Fruit fly (Drosophila melanogaster): ENCODE data around the gene betaTub97EF.

The betaTub97EF gene

dm6 chr3R:27988189-27988588, at the start of gene betaTub97EF:
TSS of gene betaTub97EF (minus strand) at chr3R:27988384.
- TF ChIP-seq CG12605 (GFP tag; IDR thresholded peaks at IDR 0.05) = peak; percentile 51
- no peak for TF ChIP-seq CG14655 (GFP tag; optimal IDR thresholded peaks at IDR 0.05)
- TF ChIP-seq CG34367 (tag; optimal IDR thresholded peaks at IDR 0.05) = no peak
- TF ChIP-seq CG4496 (GFP tag; IDR thresholded peaks at IDR 0.05) = peak; percentile 76
- peak; percentile 12 for TF ChIP-seq CG15710 (tag; optimal IDR thresholded peaks at IDR 0.05)
- TF ChIP-seq rn (GFP tag; IDR thresholded peaks at IDR 0.05) = no peak
- peak; percentile 45 for TF ChIP-seq CG32121 (GFP tag; IDR thresholded peaks at IDR 0.05)
- no peak for TF ChIP-seq gl (tag; optimal IDR thresholded peaks at IDR 0.05)
- no peak; the same call in 1 of the 2 replicates for TF ChIP-seq Ets98B (GFP tag; IDR thresholded peaks at IDR 0.05)
- TF ChIP-seq D1 (tag; optimal IDR thresholded peaks at IDR 0.05) = no peak
- no peak for TF ChIP-seq CG10348 (GFP tag; IDR thresholded peaks at IDR 0.05)
- no peak for TF ChIP-seq EcR (GFP tag; optimal IDR thresholded peaks at IDR 0.05)

dm6 chr3R:28026315-28026714, 38.1 kb upstream of the betaTub97EF start, which contains the start of gene trv:
TSS of gene trv (plus strand) at chr3R:28026615.
- no peak for TF ChIP-seq fd96Ca (GFP tag; IDR thresholded peaks at IDR 0.05)
- no peak for TF ChIP-seq Pif1A (GFP tag; optimal IDR thresholded peaks at IDR 0.05)
- TF ChIP-seq D1 (tag; optimal IDR thresholded peaks at IDR 0.05) = no peak
- TF ChIP-seq CG34367 (tag; optimal IDR thresholded peaks at IDR 0.05) = no peak
- no peak for TF ChIP-seq CG32121 (GFP tag; IDR thresholded peaks at IDR 0.05)

dm6 chr3R:28025239-28025900, 37.2 kb upstream of the betaTub97EF start:
- TF ChIP-seq CG34367 (tag; optimal IDR thresholded peaks at IDR 0.05) = peak; percentile 3
- TF ChIP-seq CG14655 (GFP tag; optimal IDR thresholded peaks at IDR 0.05) = peak; percentile 41
- no peak for TF ChIP-seq CG10348 (GFP tag; IDR thresholded peaks at IDR 0.05)
- peak; percentile 15 for TF ChIP-seq Pif1B (GFP tag; optimal IDR thresholded peaks at IDR 0.05)
- peak; percentile 66 for TF ChIP-seq Pif1A (GFP tag; optimal IDR thresholded peaks at IDR 0.05)
- peak; percentile 23 for TF ChIP-seq CG8301 (tag; optimal IDR thresholded peaks at IDR 0.05)
- TF ChIP-seq CG9948 (tag; optimal IDR thresholded peaks at IDR 0.05) = peak; percentile 40
- peak; percentile 64; the same call in 1 of the 3 replicates for TF ChIP-seq fd96Ca (GFP tag; IDR thresholded peaks at IDR 0.05)
- no peak for TF ChIP-seq CG13204 (GFP tag; optimal IDR thresholded peaks at IDR 0.05)
- TF ChIP-seq CG17806 (tag; optimal IDR thresholded peaks at IDR 0.05) = peak; percentile 31
- peak; percentile 39 for TF ChIP-seq Ets98B (GFP tag; IDR thresholded peaks at IDR 0.05)
- peak; percentile 49 for TF ChIP-seq CG15710 (tag; optimal IDR thresholded peaks at IDR 0.05)
- no peak for TF ChIP-seq gl (tag; optimal IDR thresholded peaks at IDR 0.05)
- no peak for TF ChIP-seq CG12605 (GFP tag; IDR thresholded peaks at IDR 0.05)
- TF ChIP-seq rn (GFP tag; IDR thresholded peaks at IDR 0.05) = no peak
- peak; percentile 64 for TF ChIP-seq CG8159 (tag; optimal IDR thresholded peaks at IDR 0.05)
- TF ChIP-seq EcR (GFP tag; optimal IDR thresholded peaks at IDR 0.05) = no peak
- no peak for TF ChIP-seq D1 (tag; optimal IDR thresholded peaks at IDR 0.05)
- no peak for TF ChIP-seq Snoo (tag; optimal IDR thresholded peaks at IDR 0.05)
- TF ChIP-seq CG32121 (GFP tag; IDR thresholded peaks at IDR 0.05) = no peak
- peak; percentile 66; the same call in 2 of the 3 replicates for TF ChIP-seq CG4496 (GFP tag; IDR thresholded peaks at IDR 0.05)

dm6 chr3R:28020582-28020981, 32.4 kb upstream of the betaTub97EF start:
- TF ChIP-seq CG13204 (GFP tag; optimal IDR thresholded peaks at IDR 0.05) (no peak), EcR (GFP tag; optimal IDR thresholded peaks at IDR 0.05) (no peak), CG32121 (GFP tag; IDR thresholded peaks at IDR 0.05) (no peak), Ets98B (GFP tag; IDR thresholded peaks at IDR 0.05) (no peak), Pif1A (GFP tag; optimal IDR thresholded peaks at IDR 0.05) (no peak), CG17806 (tag; optimal IDR thresholded peaks at IDR 0.05) (no peak), Snoo (tag; optimal IDR thresholded peaks at IDR 0.05) (no peak), CG8301 (tag; optimal IDR thresholded peaks at IDR 0.05) (no peak), CG9948 (tag; optimal IDR thresholded peaks at IDR 0.05) (no peak), rn (GFP tag; IDR thresholded peaks at IDR 0.05) (no peak), CG34367 (tag; optimal IDR thresholded peaks at IDR 0.05) (no peak), CG14655 (GFP tag; optimal IDR thresholded peaks at IDR 0.05) (no peak), CG15710 (tag; optimal IDR thresholded peaks at IDR 0.05) (no peak), CG8159 (tag; optimal IDR thresholded peaks at IDR 0.05) (no peak), CG10348 (GFP tag; IDR thresholded peaks at IDR 0.05) (no peak), fd96Ca (GFP tag; IDR thresholded peaks at IDR 0.05) (no peak), gl (tag; optimal IDR thresholded peaks at IDR 0.05) (no peak)

dm6 chr3R:28019795-28020194, 31.6 kb upstream of the betaTub97EF start:
- TF ChIP-seq CG12605 (GFP tag; IDR thresholded peaks at IDR 0.05) (no peak), fd96Ca (GFP tag; IDR thresholded peaks at IDR 0.05) (no peak), D1 (tag; optimal IDR thresholded peaks at IDR 0.05) (no peak), CG8159 (tag; optimal IDR thresholded peaks at IDR 0.05) (no peak), CG8301 (tag; optimal IDR thresholded peaks at IDR 0.05) (no peak), Pif1B (GFP tag; optimal IDR thresholded peaks at IDR 0.05) (no peak), CG15710 (tag; optimal IDR thresholded peaks at IDR 0.05) (no peak)

- no peak for TF ChIP-seq Pif1B (GFP tag; optimal IDR thresholded peaks at IDR 0.05)
- TF ChIP-seq CG32121 (GFP tag; IDR thresholded peaks at IDR 0.05) = no peak
- no peak for TF ChIP-seq rn (GFP tag; IDR thresholded peaks at IDR 0.05)
- TF ChIP-seq EcR (GFP tag; optimal IDR thresholded peaks at IDR 0.05) = no peak
- no peak for TF ChIP-seq gl (tag; optimal IDR thresholded peaks at IDR 0.05)
- no peak for TF ChIP-seq Snoo (tag; optimal IDR thresholded peaks at IDR 0.05)
- TF ChIP-seq CG15710 (tag; optimal IDR thresholded peaks at IDR 0.05) = no peak
- TF ChIP-seq fd96Ca (GFP tag; IDR thresholded peaks at IDR 0.05) = no peak
- no peak for TF ChIP-seq CG34367 (tag; optimal IDR thresholded peaks at IDR 0.05)
- no peak for TF ChIP-seq D1 (tag; optimal IDR thresholded peaks at IDR 0.05)
- TF ChIP-seq CG4496 (GFP tag; IDR thresholded peaks at IDR 0.05) = no peak
- no peak for TF ChIP-seq Ets98B (GFP tag; IDR thresholded peaks at IDR 0.05)
- no peak for TF ChIP-seq CG8301 (tag; optimal IDR thresholded peaks at IDR 0.05)
- no peak for TF ChIP-seq CG8159 (tag; optimal IDR thresholded peaks at IDR 0.05)
- no peak for TF ChIP-seq CG13204 (GFP tag; optimal IDR thresholded peaks at IDR 0.05)
- TF ChIP-seq CG17806 (tag; optimal IDR thresholded peaks at IDR 0.05) = no peak
- no peak for TF ChIP-seq CG14655 (GFP tag; optimal IDR thresholded peaks at IDR 0.05)
- TF ChIP-seq CG10348 (GFP tag; IDR thresholded peaks at IDR 0.05) = no peak
- TF ChIP-seq CG12605 (GFP tag; IDR thresholded peaks at IDR 0.05) = no peak
- TF ChIP-seq CG9948 (tag; optimal IDR thresholded peaks at IDR 0.05) = no peak
Observed at dm6 chr3R:28015028-28015427, 26.8 kb upstream of the betaTub97EF start.
